Worm (Caenorhabditis elegans) whole organism, L2 larva: Measurements from ENCODE around the gene cdh-8.
A peak's percentile ranks its signal among the peaks of the same experiment; 100 is the strongest.

ENCODE experiments used
- C34F6.9 ChIP-seq: fragments of 150-350 bp; optimal IDR thresholded peaks from 2 replicates; lab custom pipeline; 2014; ENCODE audit warnings: missing biosample characterization, missing genetic modification characterization
- R02D3.7 ChIP-seq: fragments of 150-350 bp; optimal IDR thresholded peaks from 2 replicates; lab custom pipeline; 2014; ENCODE audit warnings: missing biosample characterization, missing genetic modification characterization
- Y55F3AM.14 ChIP-seq: fragments of 200-800 bp; sonication (Bioruptor generic); optimal IDR thresholded peaks from 2 replicates; lab custom pipeline; 2018; ENCODE audit warnings: mild to moderate bottlenecking, missing genetic modification characterization, missing compliant biosample characterization
- ZK546.5 ChIP-seq: sonication (generic microtip); optimal IDR thresholded peaks from 2 replicates; lab custom pipeline; 2017; ENCODE audit warnings: missing biosample characterization, missing genetic modification characterization
- alr-1 ChIP-seq: fragments of 150-350 bp; optimal IDR thresholded peaks from 2 replicates; lab custom pipeline; 2014; ENCODE audit warnings: missing biosample characterization, missing genetic modification characterization
- aly-2 ChIP-seq: fragments of 150-350 bp; optimal IDR thresholded peaks from 2 replicates; lab custom pipeline; 2014; ENCODE audit warnings: missing biosample characterization, missing genetic modification characterization
- ceh-16 ChIP-seq: fragments of 150-350 bp; optimal IDR thresholded peaks from 2 replicates; lab custom pipeline; 2014; ENCODE audit warnings: missing biosample characterization, missing genetic modification characterization
- ceh-82 ChIP-seq: fragments of 150-350 bp; optimal IDR thresholded peaks from 2 replicates; lab custom pipeline; 2014; ENCODE audit warnings: missing biosample characterization, missing genetic modification characterization
- dmd-4 ChIP-seq: sonication (generic microtip); optimal IDR thresholded peaks from 2 replicates; lab custom pipeline; 2017; ENCODE audit warnings: missing biosample characterization, missing genetic modification characterization
- egl-27 ChIP-seq: sonication (generic microtip); optimal IDR thresholded peaks from 3 replicates; lab custom pipeline; 2017; ENCODE audit warnings: missing biosample characterization, missing genetic modification reagents, missing genetic modification characterization
- fos-1 ChIP-seq: fragments of 150-350 bp; optimal IDR thresholded peaks from 2 replicates; lab custom pipeline; 2014; ENCODE audit warnings: missing biosample characterization, missing genetic modification characterization
- gmeb-1 ChIP-seq: fragments of 150-350 bp; optimal IDR thresholded peaks from 2 replicates; lab custom pipeline; 2014; ENCODE audit warnings: missing biosample characterization, missing genetic modification characterization
- lin-11 ChIP-seq: fragments of 150-350 bp; sonication (generic microtip); optimal IDR thresholded peaks from 2 replicates; lab custom pipeline; 2014; ENCODE audit warnings: missing biosample characterization, missing genetic modification characterization, inconsistent platforms, mixed read lengths
- lin-39 ChIP-seq: fragments of 150-350 bp; optimal IDR thresholded peaks from 2 replicates; lab custom pipeline; 2014; ENCODE audit warnings: missing biosample characterization, missing genetic modification reagents, missing genetic modification characterization
- lsy-2 ChIP-seq, 2 experiments: fragments of 150-350 bp in 1 of 2; sonication (generic microtip) in 1 of 2; optimal IDR thresholded peaks; 2 replicates each; lab custom pipeline; 2014 to 2017; ENCODE audit warnings: missing biosample characterization in 2 of 2, missing genetic modification characterization in 2 of 2
- mab-5 ChIP-seq: fragments of 150-350 bp; optimal IDR thresholded peaks from 2 replicates; lab custom pipeline; 2014; ENCODE audit warnings: missing biosample characterization, missing genetic modification characterization
- nhr-10 ChIP-seq: sonication (generic microtip); optimal IDR thresholded peaks from 2 replicates; lab custom pipeline; 2017; ENCODE audit warnings: missing biosample characterization, missing genetic modification characterization
- nhr-129 ChIP-seq: fragments of 150-350 bp; optimal IDR thresholded peaks from 2 replicates; lab custom pipeline; 2014; ENCODE audit warnings: missing biosample characterization, missing genetic modification characterization
- nhr-23 ChIP-seq: fragments of 150-350 bp; optimal IDR thresholded peaks from 2 replicates; lab custom pipeline; 2014; ENCODE audit warnings: missing biosample characterization, missing genetic modification reagents, missing genetic modification characterization
- nhr-237 ChIP-seq: fragments of 150-350 bp; optimal IDR thresholded peaks from 2 replicates; lab custom pipeline; 2014; ENCODE audit warnings: missing biosample characterization, missing genetic modification characterization
- nhr-77 ChIP-seq: fragments of 150-350 bp; optimal IDR thresholded peaks from 2 replicates; lab custom pipeline; 2014; ENCODE audit warnings: missing biosample characterization, missing genetic modification characterization
- peb-1 ChIP-seq: fragments of 150-350 bp; optimal IDR thresholded peaks from 2 replicates; lab custom pipeline; 2014; ENCODE audit warnings: missing biosample characterization, missing genetic modification characterization
- sem-4 ChIP-seq: fragments of 150-350 bp; optimal IDR thresholded peaks from 2 replicates; lab custom pipeline; 2014; ENCODE audit warnings: missing biosample characterization, missing genetic modification reagents, missing genetic modification characterization
- skn-1 ChIP-seq: sonication (generic microtip); optimal IDR thresholded peaks from 2 replicates; lab custom pipeline; 2017; ENCODE audit warnings: missing biosample characterization, missing genetic modification characterization
- sma-3 ChIP-seq: sonication (generic microtip); optimal IDR thresholded peaks from 2 replicates; lab custom pipeline; 2016; ENCODE audit warnings: missing genetic modification reagents, missing genetic modification characterization, missing compliant biosample characterization
- sma-9 ChIP-seq, 2 experiments: fragments of 150-350 bp in 1 of 2; sonication (generic microtip) in 1 of 2; optimal IDR thresholded peaks; 2 replicates each; lab custom pipeline; 2014 to 2016; ENCODE audit warnings: missing genetic modification characterization in 2 of 2, mild to moderate bottlenecking in 1 of 2, missing biosample characterization in 1 of 2, missing compliant biosample characterization in 1 of 2, missing genetic modification reagents in 1 of 2, moderate library complexity in 1 of 2
- snpc-4 ChIP-seq: fragments of 150-350 bp; optimal IDR thresholded peaks from 2 replicates; lab custom pipeline; 2014; ENCODE audit warnings: missing biosample characterization, missing genetic modification characterization
- unc-39 ChIP-seq: fragments of 150-350 bp; optimal IDR thresholded peaks from 2 replicates; lab custom pipeline; 2014; ENCODE audit warnings: missing biosample characterization, missing genetic modification characterization
- unc-55 ChIP-seq: fragments of 150-350 bp; sonication (generic microtip); optimal IDR thresholded peaks from 3 replicates; lab custom pipeline; 2014; ENCODE audit warnings: missing biosample characterization, missing genetic modification reagents, missing genetic modification characterization
- unc-62 ChIP-seq: fragments of 150-350 bp; optimal IDR thresholded peaks from 2 replicates; lab custom pipeline; 2014; ENCODE audit warnings: missing biosample characterization, missing genetic modification reagents, missing genetic modification characterization
- zag-1 ChIP-seq: fragments of 150-350 bp; optimal IDR thresholded peaks from 2 replicates; lab custom pipeline; 2014; ENCODE audit warnings: missing biosample characterization, missing genetic modification characterization
- ztf-4 ChIP-seq: fragments of 150-350 bp; optimal IDR thresholded peaks from 2 replicates; lab custom pipeline; 2014; ENCODE audit warnings: missing biosample characterization, missing genetic modification characterization

cdh-8 gene

ce11 chrIV:322497-322896, 17.1 kb upstream of the cdh-8 start, which contains the start of gene grl-26 (continued):
- TF ChIP-seq lsy-2 (tag; optimal IDR thresholded peaks at IDR 0.05; lab: Kevin White, UChicago) (no peak), sem-4 (tag; lab: Kevin White, UChicago) (no peak), peb-1 (tag; lab: Kevin White, UChicago) (no peak), nhr-10 (tag; lab: Kevin White, UChicago) (no peak), ztf-4 (no peak), sma-9 (GFP tag; optimal IDR thresholded peaks at IDR 0.05; lab: Kevin White, UChicago) (peak; percentile 45), sma-9 (tag; optimal IDR thresholded peaks at IDR 0.05; lab: Kevin White, UChicago) (no peak)

ce11 chrIV:324759-325158, 14.8 kb upstream of the cdh-8 start, which contains the start of gene drl-1:
drl-1 (plus strand) TSS chrIV:325059.
- TF ChIP-seq dmd-4 (tag; lab: Kevin White, UChicago) (no peak), mab-5 (tag; lab: Kevin White, UChicago) (no peak), nhr-10 (tag; lab: Kevin White, UChicago) (no peak), zag-1 (tag; lab: Kevin White, UChicago) (no peak), nhr-129 (tag; lab: Kevin White, UChicago) (no peak), nhr-237 (tag; lab: Kevin White, UChicago) (no peak), ZK546.5 (tag; lab: Kevin White, UChicago) (no peak), lin-39 (no peak), C34F6.9 (tag; lab: Kevin White, UChicago) (no peak), unc-62 (no peak), skn-1 (tag; lab: Kevin White, UChicago) (no peak), snpc-4 (tag; lab: Kevin White, UChicago) (no peak), ceh-82 (tag; lab: Kevin White, UChicago) (no peak), gmeb-1 (tag; lab: Kevin White, UChicago) (no peak), nhr-23 (no peak), R02D3.7 (no peak), egl-27 (tag; lab: Kevin White, UChicago) (no peak), ceh-16 (tag; lab: Kevin White, UChicago) (no peak), sma-3 (no peak)

ce11 chrIV:325640-326039, 14.0 kb upstream of the cdh-8 start:
- TF ChIP-seq unc-55 (GFP tag; lab: Kevin White, UChicago) (no peak), lin-39 (no peak)

- TF ChIP-seq unc-39 (tag; lab: Kevin White, UChicago), result no peak
- peak; percentile 33 for TF ChIP-seq egl-27 (tag; lab: Kevin White, UChicago)
Measured at ce11 chrIV:326564-327070, 13.0 kb upstream of the cdh-8 start, which contains the start of gene col-101. col-101 (minus strand) TSS chrIV:327020.

ce11 chrIV:330523-330922, 9.1 kb upstream of the cdh-8 start, which contains the start of gene F18F11.4:
F18F11.4 (plus strand) TSS chrIV:330823.
- TF ChIP-seq peb-1 (tag; lab: Kevin White, UChicago) (no peak), nhr-77 (tag; lab: Kevin White, UChicago) (no peak), alr-1 (no peak), C34F6.9 (tag; lab: Kevin White, UChicago) (no peak), fos-1 (tag; lab: Kevin White, UChicago) (no peak), sem-4 (tag; lab: Kevin White, UChicago) (no peak), snpc-4 (tag; lab: Kevin White, UChicago) (no peak), lin-39 (no peak), nhr-10 (tag; lab: Kevin White, UChicago) (no peak), lin-11 (no peak), ceh-16 (tag; lab: Kevin White, UChicago) (no peak), nhr-23 (no peak), ZK546.5 (tag; lab: Kevin White, UChicago) (no peak), unc-39 (tag; lab: Kevin White, UChicago) (no peak), Y55F3AM.14 (no peak), ztf-4 (no peak), unc-62 (no peak), nhr-237 (tag; lab: Kevin White, UChicago) (no peak)

ce11 chrIV:337128-337646, 2.4 kb upstream of the cdh-8 start, which contains the start of gene pxmp-4:
pxmp-4 (minus strand) TSS chrIV:337178.
- no peak for TF ChIP-seq unc-62
- TF ChIP-seq aly-2 (tag; lab: Kevin White, UChicago), result no peak
- TF ChIP-seq fos-1 (tag; lab: Kevin White, UChicago), result peak; percentile 52
- no peak for TF ChIP-seq nhr-77 (tag; lab: Kevin White, UChicago)
